Worm (Caenorhabditis elegans) whole organism, young adult: ENCODE measurements around the gene F45E12.6.

Experiments
- B0261.1 ChIP-seq: sonication (generic microtip); optimal IDR thresholded peaks from 2 replicates; lab custom pipeline; 2016; ENCODE audit warnings: mild to moderate bottlenecking, missing genetic modification characterization, moderate library complexity, missing compliant biosample characterization
- C17E4.6 ChIP-seq: fragments of 200-800 bp; sonication (Bioruptor generic); IDR thresholded peaks from 2 replicates; pipeline ENCODE4 v1.3.6; 2022; ENCODE audit warnings: missing genetic modification reagents, missing genetic modification characterization, missing compliant biosample characterization
- F52B5.7 ChIP-seq: sonication (generic microtip); optimal IDR thresholded peaks from 2 replicates; lab custom pipeline; 2016; ENCODE audit warnings: mild to moderate bottlenecking, missing genetic modification characterization, missing compliant biosample characterization
- F57A8.1 ChIP-seq: fragments of 200-800 bp; sonication (Bioruptor generic); optimal IDR thresholded peaks from 2 replicates; lab custom pipeline; 2018; ENCODE audit warnings: mild to moderate bottlenecking, missing genetic modification characterization, moderate library complexity, missing compliant biosample characterization
- Y67H2A.10 ChIP-seq: fragments of 200-800 bp; sonication (Bioruptor generic); conservative IDR thresholded peaks from 2 replicates; pipeline ENCODE4 v1.3.6; 2022; ENCODE audit warnings: missing genetic modification reagents, missing genetic modification characterization, missing compliant biosample characterization
- aptf-3 ChIP-seq: fragments of 200-800 bp; sonication (Bioruptor generic); IDR thresholded peaks from 2 replicates; pipeline ENCODE4 v1.3.6; 2022; ENCODE audit warnings: missing genetic modification characterization, missing compliant biosample characterization
- atf-7 ChIP-seq: sonication (generic microtip); optimal IDR thresholded peaks from 2 replicates; lab custom pipeline; 2017; ENCODE audit warnings: mild to moderate bottlenecking, missing genetic modification characterization, missing compliant biosample characterization
- egl-18 ChIP-seq: fragments of 200-800 bp; sonication (Bioruptor generic); IDR thresholded peaks from 2 replicates; pipeline ENCODE4 v1.3.6; 2022; ENCODE audit warnings: missing genetic modification reagents, missing genetic modification characterization, missing compliant biosample characterization
- ets-4 ChIP-seq: fragments of 200-800 bp; sonication (Bioruptor generic); optimal IDR thresholded peaks from 2 replicates; lab custom pipeline; 2018; ENCODE audit warnings: mild to moderate bottlenecking, missing genetic modification characterization, missing compliant biosample characterization
- hmg-20 ChIP-seq: fragments of 200-800 bp; sonication (Bioruptor generic); IDR thresholded peaks from 2 replicates; pipeline ENCODE4 v1.3.6; 2022; ENCODE audit warnings: missing genetic modification reagents, missing genetic modification characterization, missing compliant biosample characterization
- let-607 ChIP-seq, 2 experiments: fragments of 200-800 bp in 1 of 2; sonication (Bioruptor generic) in 1 of 2; sonication (generic microtip) in 1 of 2; optimal IDR thresholded peaks; 2 replicates each; lab custom pipeline; 2016 to 2018; ENCODE audit warnings: mild to moderate bottlenecking in 2 of 2, missing compliant biosample characterization in 2 of 2, missing genetic modification characterization in 2 of 2, moderate library complexity in 2 of 2, missing genotype in 1 of 2
- lin-40 ChIP-seq: sonication (generic microtip); optimal IDR thresholded peaks from 2 replicates; lab custom pipeline; 2016; ENCODE audit warnings: missing genetic modification characterization, mild to moderate bottlenecking, missing compliant biosample characterization, missing genotype, missing genetic modification reagents
- lsl-1 ChIP-seq: fragments of 200-800 bp; sonication (Bioruptor generic); optimal IDR thresholded peaks from 2 replicates; lab custom pipeline; 2018; ENCODE audit warnings: mild to moderate bottlenecking, missing genetic modification characterization, moderate library complexity, missing compliant biosample characterization
- madf-8 ChIP-seq: fragments of 200-800 bp; sonication (Bioruptor generic); conservative IDR thresholded peaks from 2 replicates; pipeline ENCODE4 v1.3.6; 2022; ENCODE audit warnings: missing genetic modification reagents, missing genetic modification characterization, missing compliant biosample characterization
- nhr-80 ChIP-seq: sonication (generic microtip); optimal IDR thresholded peaks from 2 replicates; lab custom pipeline; 2016; ENCODE audit warnings: missing genetic modification characterization, missing compliant biosample characterization
- pbrm-1 ChIP-seq: fragments of 200-800 bp; sonication (Bioruptor generic); IDR thresholded peaks from 2 replicates; pipeline ENCODE4 v1.3.6; 2022; ENCODE audit warnings: missing genetic modification reagents, missing genetic modification characterization, missing compliant biosample characterization
- pha-4 ChIP-seq: fragments of 150-350 bp; sonication (generic microtip); optimal IDR thresholded peaks from 2 replicates; lab custom pipeline; 2014; ENCODE audit warnings: missing biosample characterization, missing genetic modification reagents, missing genetic modification characterization
- rpc-1 ChIP-seq, 2 experiments: fragments of 150-350 bp in 1 of 2; sonication (generic microtip) in 1 of 2; optimal IDR thresholded peaks; 2 replicates each; lab custom pipeline; 2014 to 2018; ENCODE audit warnings: missing biosample characterization in 1 of 2, missing genetic modification characterization in 1 of 2, missing genetic modification reagents in 1 of 2, missing genotype in 1 of 2
- sdz-38 ChIP-seq: sonication (generic microtip); optimal IDR thresholded peaks from 2 replicates; lab custom pipeline; 2016; ENCODE audit warnings: missing genotype, missing genetic modification characterization, missing compliant biosample characterization
- snpc-4 ChIP-seq, 5 experiments: fragments of 150-350 bp in 1 of 5; sonication (generic microtip) in 4 of 5; optimal IDR thresholded peaks; 2 replicates each; lab custom pipeline; 2014 to 2018; ENCODE audit warnings: missing genetic modification characterization in 5 of 5, missing biosample characterization in 3 of 5, antibody characterized with exemption in 2 of 5, mild to moderate bottlenecking in 2 of 5, missing compliant biosample characterization in 2 of 5, missing genotype in 2 of 5, moderate library complexity in 2 of 5, missing genetic modification reagents in 1 of 5
- sptf-2 ChIP-seq: fragments of 200-800 bp; sonication (Bioruptor generic); optimal IDR thresholded peaks from 2 replicates; lab custom pipeline; 2018; ENCODE audit warnings: mild to moderate bottlenecking, missing genetic modification characterization, missing compliant biosample characterization
- tbp1 ChIP-seq: fragments of 200-800 bp; sonication (Bioruptor generic); optimal IDR thresholded peaks from 2 replicates; lab custom pipeline; 2018; ENCODE audit warnings: mild to moderate bottlenecking, missing genetic modification characterization, missing compliant biosample characterization
- zfh-2 ChIP-seq: fragments of 200-800 bp; sonication (Bioruptor generic); conservative IDR thresholded peaks from 2 replicates; pipeline ENCODE4 v1.3.6; 2022; ENCODE audit warnings: missing genetic modification reagents, missing genetic modification characterization, missing compliant biosample characterization
- zim-3 ChIP-seq: sonication (generic microtip); optimal IDR thresholded peaks from 2 replicates; lab custom pipeline; 2017; ENCODE audit warnings: mild to moderate bottlenecking, missing genetic modification characterization, moderate library complexity, missing compliant biosample characterization
- ztf-22 ChIP-seq: fragments of 200-800 bp; sonication (Bioruptor generic); optimal IDR thresholded peaks from 2 replicates; lab custom pipeline; 2018; ENCODE audit warnings: mild to moderate bottlenecking, missing genetic modification characterization, moderate library complexity, missing compliant biosample characterization
- ztf-26 ChIP-seq: sonication (generic microtip); optimal IDR thresholded peaks from 2 replicates; lab custom pipeline; 2017; ENCODE audit warnings: missing genetic modification characterization, missing compliant biosample characterization

F45E12.6 gene

ce11 chrII:7279808-7280207, 34.2 kb downstream of the F45E12.6 start:
- no peak for TF ChIP-seq aptf-3
- no peak for TF ChIP-seq ztf-26 (tag; lab: Kevin White, UChicago)
- no peak for TF ChIP-seq lin-40 (tag; lab: Kevin White, UChicago)
- no peak for TF ChIP-seq madf-8 (GFP tag; lab: Robert Waterston, UW)

DNA sequence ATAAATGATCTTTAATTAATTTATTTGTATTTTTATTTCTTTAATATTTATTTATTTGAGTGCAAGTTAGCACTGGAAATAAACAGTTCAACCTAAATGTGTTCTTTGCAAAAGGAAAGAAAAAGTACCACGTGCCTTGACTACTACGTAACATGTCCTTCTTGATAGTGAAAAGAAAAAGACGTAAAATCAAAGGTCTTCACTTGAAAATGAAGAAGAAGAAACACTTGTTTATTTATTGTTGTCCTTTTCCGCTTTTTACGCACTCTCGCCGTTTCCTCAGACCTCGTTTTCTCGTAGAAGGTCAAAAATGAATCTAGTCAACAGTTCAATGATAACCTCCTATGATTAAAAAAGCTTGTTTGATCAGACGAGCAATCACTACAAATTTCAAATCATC, 36.1 kb downstream of the F45E12.6 start:
- no peak for TF ChIP-seq Y67H2A.10 (GFP tag; lab: Robert Waterston, UW)

- peak in 1 of 2 experiments; percentile 22 for TF ChIP-seq let-607 (tag; optimal IDR thresholded peaks at IDR 0.05; lab: Kevin White, UChicago)
- peak; percentile 90 for TF ChIP-seq nhr-80
- TF ChIP-seq ztf-22 (GFP tag; lab: Kevin White, UChicago), result peak; percentile 67
- no peak for TF ChIP-seq F57A8.1 (GFP tag; lab: Kevin White, UChicago)
- TF ChIP-seq atf-7 (tag; lab: Kevin White, UChicago), result peak; percentile 54
- TF ChIP-seq sdz-38 (tag; lab: Kevin White, UChicago), result no peak
- TF ChIP-seq, all 124 proteins: peak for 4
Observed at ce11 chrII:7277257-7277656, 36.7 kb downstream of the F45E12.6 start.

ce11 chrII:7273517-7273916, 40.5 kb downstream of the F45E12.6 start:
- no peak for TF ChIP-seq pha-4 (tag; lab: Kevin White, UChicago)
- TF ChIP-seq C17E4.6 (GFP tag; lab: Robert Waterston, UW), result no peak
- TF ChIP-seq nhr-80, result peak; percentile 56
- no peak for TF ChIP-seq rpc-1 (optimal IDR thresholded peaks at IDR 0.05; lab: Kevin White, UChicago)
- TF ChIP-seq rpc-1 (tag; optimal IDR thresholded peaks at IDR 0.05; lab: Kevin White, UChicago), result no peak
- TF ChIP-seq ztf-26 (tag; lab: Kevin White, UChicago), result no peak
- no peak for TF ChIP-seq tbp1
- no peak for TF ChIP-seq sptf-2 (GFP tag; lab: Kevin White, UChicago)
- no peak for TF ChIP-seq B0261.1 (tag; lab: Kevin White, UChicago)
- TF ChIP-seq, all 124 proteins: peak for 1

- no peak for TF ChIP-seq zim-3 (tag; lab: Kevin White, UChicago)
- TF ChIP-seq lin-40 (tag; lab: Kevin White, UChicago), result peak; percentile 35
Observed at ce11 chrII:7272513-7272912, 41.5 kb downstream of the F45E12.6 start.

DNA sequence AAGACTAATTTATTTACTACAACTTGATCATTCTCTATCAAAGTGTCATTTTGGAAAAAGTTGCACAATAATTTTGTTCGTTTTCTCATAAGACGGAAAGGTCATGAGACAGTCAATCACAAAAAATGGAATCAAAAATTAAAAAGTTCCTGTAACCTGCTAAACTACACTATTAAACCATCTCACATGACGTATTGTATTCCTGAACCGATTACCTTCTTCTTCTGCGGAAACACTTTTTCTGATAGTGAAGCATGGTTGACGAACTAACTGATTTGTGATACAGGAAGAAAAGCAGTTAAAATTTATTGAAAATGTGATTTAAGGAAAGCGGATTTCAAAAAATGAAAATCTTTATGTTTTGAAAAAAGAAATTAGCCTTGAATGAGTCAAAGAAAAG, 44.2 kb downstream of the F45E12.6 start:
- TF ChIP-seq pbrm-1, result no peak
- no peak for TF ChIP-seq Y67H2A.10 (GFP tag; lab: Robert Waterston, UW)
- TF ChIP-seq ets-4 (GFP tag; lab: Kevin White, UChicago), result no peak
- no peak for TF ChIP-seq hmg-20 (GFP tag; lab: Robert Waterston, UW)
- TF ChIP-seq nhr-80, result peak; percentile 62
- TF ChIP-seq, all 124 proteins: peak for 1

DNA sequence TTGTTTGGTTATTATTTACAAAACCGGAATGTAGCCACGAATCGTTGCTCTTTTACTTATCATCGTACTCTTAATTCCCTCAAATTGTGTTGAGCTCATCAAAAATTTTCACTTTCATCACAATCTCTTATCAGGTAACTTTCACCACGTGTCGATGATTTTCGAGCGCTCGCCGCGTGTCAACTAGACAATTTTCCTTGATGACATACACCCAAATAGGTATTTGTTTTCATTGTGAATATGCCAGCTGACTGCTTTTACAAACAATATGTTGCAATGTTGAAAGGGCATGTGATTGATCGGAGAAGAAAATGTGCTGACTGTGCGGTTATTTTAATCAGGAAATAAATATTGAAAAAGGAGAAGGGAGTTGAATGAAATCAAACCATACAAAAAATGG, 49.3 kb downstream of the F45E12.6 start:
- no peak for TF ChIP-seq egl-18 (GFP tag; lab: Robert Waterston, UW)
- TF ChIP-seq zfh-2 (GFP tag; lab: Robert Waterston, UW), result no peak
- no peak for TF ChIP-seq snpc-4 (GFP tag; optimal IDR thresholded peaks at IDR 0.05; lab: Kevin White, UChicago)
- no peak for TF ChIP-seq snpc-4 (tag; optimal IDR thresholded peaks at IDR 0.05; lab: Kevin White, UChicago)
- TF ChIP-seq F52B5.7 (tag; lab: Kevin White, UChicago), result no peak
- TF ChIP-seq lsl-1 (GFP tag; lab: Kevin White, UChicago), result no peak
- TF ChIP-seq nhr-80, result peak; percentile 76
- peak in 1 of 2 experiments; percentile 4 for TF ChIP-seq let-607 (tag; optimal IDR thresholded peaks at IDR 0.05; lab: Kevin White, UChicago)
- peak; percentile 35 for TF ChIP-seq pha-4 (tag; lab: Kevin White, UChicago)
- TF ChIP-seq, all 124 proteins: peak for 3
